Worm (Caenorhabditis elegans) whole organism, mixed stage, embryonic: ENCODE measurements around the gene str-90.

ENCODE experiments used
- M03D4.4 ChIP-seq: sonication (generic microtip); optimal IDR thresholded peaks from 2 replicates; lab custom pipeline; 2017; ENCODE audit warnings: mild to moderate bottlenecking, missing genetic modification characterization, missing compliant biosample characterization
- bed-3 ChIP-seq: fragments of 200-800 bp; sonication (Bioruptor generic); optimal IDR thresholded peaks from 3 replicates; lab custom pipeline; 2018; ENCODE audit warnings: mild to moderate bottlenecking, missing genetic modification characterization, moderate library complexity, missing compliant biosample characterization
- ceh-39 ChIP-seq: fragments of 150-350 bp; optimal IDR thresholded peaks from 2 replicates; lab custom pipeline; 2014; ENCODE audit warnings: missing biosample characterization, missing genetic modification characterization
- ceh-43 ChIP-seq: fragments of 200-800 bp; sonication (Bioruptor generic); optimal IDR thresholded peaks from 2 replicates; lab custom pipeline; 2018; ENCODE audit warnings: mild to moderate bottlenecking, missing genetic modification characterization, moderate library complexity, missing compliant biosample characterization
- ceh-83 ChIP-seq: fragments of 200-800 bp; sonication (Bioruptor generic); optimal IDR thresholded peaks from 2 replicates; lab custom pipeline; 2018; ENCODE audit warnings: mild to moderate bottlenecking, missing genetic modification characterization, missing compliant biosample characterization
- ces-1 ChIP-seq: fragments of 150-350 bp; optimal IDR thresholded peaks from 2 replicates; lab custom pipeline; 2014; ENCODE audit warnings: missing biosample characterization, missing genetic modification reagents, missing genetic modification characterization
- drap-1 ChIP-seq: fragments of 200-800 bp; sonication (Bioruptor generic); optimal IDR thresholded peaks from 3 replicates; lab custom pipeline; 2018; ENCODE audit warnings: mild to moderate bottlenecking, missing genetic modification characterization, missing compliant biosample characterization
- elt-1 ChIP-seq: sonication (generic microtip); optimal IDR thresholded peaks from 2 replicates; lab custom pipeline; 2017; ENCODE audit warnings: missing genetic modification characterization, mild to moderate bottlenecking, missing compliant biosample characterization, antibody characterized with exemption, moderate library complexity, borderline replicate concordance; ENCODE audit not compliant: insufficient read depth
- elt-3 ChIP-seq: fragments of 150-350 bp; optimal IDR thresholded peaks from 2 replicates; lab custom pipeline; 2014; ENCODE audit warnings: missing biosample characterization, missing genetic modification characterization
- flh-1 ChIP-seq: fragments of 200-800 bp; sonication (Bioruptor generic); optimal IDR thresholded peaks from 2 replicates; lab custom pipeline; 2018; ENCODE audit warnings: mild to moderate bottlenecking, missing genetic modification characterization, moderate library complexity, missing compliant biosample characterization
- ham-2 ChIP-seq: fragments of 200-800 bp; sonication (Bioruptor generic); optimal IDR thresholded peaks from 2 replicates; lab custom pipeline; 2018; ENCODE audit warnings: mild to moderate bottlenecking, missing genetic modification characterization, missing compliant biosample characterization
- hlh-1 ChIP-seq: fragments of 150-350 bp; optimal IDR thresholded peaks from 2 replicates; lab custom pipeline; 2014; ENCODE audit warnings: missing biosample characterization, missing genetic modification reagents, missing genetic modification characterization
- lin-13 ChIP-seq: fragments of 150-350 bp; optimal IDR thresholded peaks from 2 replicates; lab custom pipeline; 2014; ENCODE audit warnings: missing biosample characterization, missing genetic modification characterization
- lin-32 ChIP-seq: fragments of 200-800 bp; sonication (Bioruptor generic); optimal IDR thresholded peaks from 2 replicates; lab custom pipeline; 2018; ENCODE audit warnings: mild to moderate bottlenecking, missing genetic modification characterization, missing compliant biosample characterization
- lsy-2 ChIP-seq: fragments of 150-350 bp; optimal IDR thresholded peaks from 2 replicates; lab custom pipeline; 2014; ENCODE audit warnings: missing biosample characterization, missing genetic modification characterization
- mab-5 ChIP-seq: fragments of 150-350 bp; optimal IDR thresholded peaks from 2 replicates; lab custom pipeline; 2014; ENCODE audit warnings: missing biosample characterization, missing genetic modification characterization
- mls-2 ChIP-seq: sonication (generic microtip); optimal IDR thresholded peaks from 2 replicates; lab custom pipeline; 2016; ENCODE audit warnings: mild to moderate bottlenecking, missing genetic modification characterization, moderate library complexity, missing compliant biosample characterization
- nhr-2 ChIP-seq: fragments of 150-350 bp; optimal IDR thresholded peaks from 2 replicates; lab custom pipeline; 2014; ENCODE audit warnings: missing biosample characterization, missing genetic modification characterization
- nhr-28 ChIP-seq: fragments of 150-350 bp; optimal IDR thresholded peaks from 2 replicates; lab custom pipeline; 2014; ENCODE audit warnings: missing biosample characterization, missing genetic modification characterization
- nhr-76 ChIP-seq: sonication (generic microtip); optimal IDR thresholded peaks from 2 replicates; lab custom pipeline; 2017; ENCODE audit warnings: missing biosample characterization, missing genetic modification characterization
- pha-4 ChIP-seq: fragments of 150-350 bp; optimal IDR thresholded peaks from 2 replicates; lab custom pipeline; 2018; ENCODE audit warnings: missing biosample characterization, missing genetic modification reagents, missing genetic modification characterization
- sem-2 ChIP-seq: fragments of 200-800 bp; sonication (Bioruptor generic); optimal IDR thresholded peaks from 2 replicates; lab custom pipeline; 2018; ENCODE audit warnings: mild to moderate bottlenecking, missing genetic modification characterization, missing compliant biosample characterization
- snpc-4 ChIP-seq: fragments of 150-350 bp; optimal IDR thresholded peaks from 2 replicates; lab custom pipeline; 2014; ENCODE audit warnings: missing biosample characterization, missing genetic modification characterization
- sptf-1 ChIP-seq: sonication (generic microtip); optimal IDR thresholded peaks from 2 replicates; lab custom pipeline; 2017; ENCODE audit warnings: mild to moderate bottlenecking, missing genetic modification characterization, moderate library complexity, missing compliant biosample characterization
- tbx-8 ChIP-seq: fragments of 200-800 bp; sonication (Bioruptor generic); optimal IDR thresholded peaks from 2 replicates; lab custom pipeline; 2018; ENCODE audit warnings: mild to moderate bottlenecking, missing genetic modification characterization, moderate library complexity, missing compliant biosample characterization
- unc-120 ChIP-seq: sonication (generic microtip); optimal IDR thresholded peaks from 2 replicates; lab custom pipeline; 2017; ENCODE audit warnings: missing genetic modification characterization, missing compliant biosample characterization; ENCODE audit not compliant: poor library complexity, severe bottlenecking
- unc-39 ChIP-seq: fragments of 150-350 bp; optimal IDR thresholded peaks from 2 replicates; lab custom pipeline; 2014; ENCODE audit warnings: missing biosample characterization, missing genetic modification characterization
- unc-62 ChIP-seq: fragments of 150-350 bp; optimal IDR thresholded peaks from 2 replicates; lab custom pipeline; 2014; ENCODE audit warnings: missing biosample characterization, missing genetic modification reagents, missing genetic modification characterization
- zip-8 ChIP-seq: fragments of 150-350 bp; optimal IDR thresholded peaks from 2 replicates; lab custom pipeline; 2014; ENCODE audit warnings: missing biosample characterization, missing genetic modification characterization
- ztf-11 ChIP-seq: fragments of 150-350 bp; optimal IDR thresholded peaks from 2 replicates; lab custom pipeline; 2014; ENCODE audit warnings: missing biosample characterization, missing genetic modification characterization

Gene str-90

DNA sequence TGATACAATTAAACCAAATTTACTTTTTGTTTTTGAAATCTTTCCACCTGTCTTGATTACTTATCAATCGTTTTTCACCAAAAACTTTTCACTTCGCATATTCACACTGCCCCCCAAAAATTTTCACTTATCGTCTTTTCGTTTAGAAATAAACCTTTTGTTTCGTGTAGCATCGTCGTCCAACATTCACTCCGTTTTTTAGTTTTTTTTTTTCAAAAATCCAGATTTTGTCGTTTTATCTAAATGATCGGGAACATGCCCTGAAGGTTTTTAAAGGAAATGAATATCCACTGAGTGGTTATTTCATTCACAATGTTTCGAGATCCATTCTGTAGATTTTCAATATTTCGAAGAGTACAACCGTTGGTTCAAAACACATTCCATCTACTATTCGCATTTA lies 14.9 kb downstream of the str-90 start, which contains the start of gene D1014.7:
D1014.7 (plus strand) TSS at position 301 of the 400 bp plus-strand sequence.
- no peak for TF ChIP-seq tbx-8
- no peak for TF ChIP-seq nhr-28 (tag; lab: Kevin White, UChicago)
- no peak for TF ChIP-seq pha-4 (tag; lab: Kevin White, UChicago)
- no peak for TF ChIP-seq zip-8
- no peak for TF ChIP-seq sem-2 (GFP tag; lab: Kevin White, UChicago)
- no peak for TF ChIP-seq bed-3 (GFP tag; lab: Kevin White, UChicago)
- no peak for TF ChIP-seq unc-120
- no peak for TF ChIP-seq hlh-1
- no peak for TF ChIP-seq unc-39 (tag; lab: Kevin White, UChicago)
- no peak for TF ChIP-seq snpc-4
- TF ChIP-seq mls-2 (tag; lab: Kevin White, UChicago), result no peak

DNA sequence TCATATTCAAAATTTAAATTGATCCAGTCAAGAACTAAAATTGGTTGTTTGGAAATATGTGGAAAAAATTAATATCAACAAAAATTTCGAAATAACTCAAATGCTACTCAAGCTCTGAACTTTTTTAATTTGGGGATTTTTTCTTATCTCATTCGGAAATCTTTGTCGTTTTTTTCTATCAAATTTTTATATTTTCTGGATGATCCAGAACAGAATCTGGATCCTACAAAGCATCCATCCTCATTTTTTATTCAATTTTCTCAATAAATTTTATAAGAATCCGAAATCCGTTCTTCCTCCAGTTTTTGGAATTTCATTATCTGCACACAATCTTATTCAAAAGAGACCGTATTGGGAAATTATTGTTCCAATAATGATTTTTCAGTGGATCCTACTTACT lies 17.8 kb downstream of the str-90 start, which contains the start of gene D1014.6:
D1014.6 (plus strand) TSS at position 301 of the 400 bp plus-strand sequence.
- no peak for TF ChIP-seq lin-13
- no peak for TF ChIP-seq pha-4 (tag; lab: Kevin White, UChicago)
- no peak for TF ChIP-seq sptf-1
- TF ChIP-seq nhr-76, result no peak
- no peak for TF ChIP-seq mls-2 (tag; lab: Kevin White, UChicago)
- no peak for TF ChIP-seq ham-2 (GFP tag; lab: Kevin White, UChicago)
- no peak for TF ChIP-seq ztf-11 (tag; lab: Kevin White, UChicago)
- TF ChIP-seq ces-1 (GFP tag; lab: Kevin White, UChicago), result no peak
- TF ChIP-seq snpc-4, result no peak
- no peak for TF ChIP-seq unc-120
- TF ChIP-seq sem-2 (GFP tag; lab: Kevin White, UChicago), result no peak
- TF ChIP-seq nhr-2 (tag; lab: Kevin White, UChicago), result no peak
- no peak for TF ChIP-seq flh-1
- TF ChIP-seq M03D4.4 (tag; lab: Kevin White, UChicago), result no peak
- no peak for TF ChIP-seq nhr-28 (tag; lab: Kevin White, UChicago)
- TF ChIP-seq zip-8, result no peak
- no peak for TF ChIP-seq bed-3 (GFP tag; lab: Kevin White, UChicago)
- TF ChIP-seq hlh-1, result no peak
- TF ChIP-seq, all 35 proteins: peak for 0

DNA sequence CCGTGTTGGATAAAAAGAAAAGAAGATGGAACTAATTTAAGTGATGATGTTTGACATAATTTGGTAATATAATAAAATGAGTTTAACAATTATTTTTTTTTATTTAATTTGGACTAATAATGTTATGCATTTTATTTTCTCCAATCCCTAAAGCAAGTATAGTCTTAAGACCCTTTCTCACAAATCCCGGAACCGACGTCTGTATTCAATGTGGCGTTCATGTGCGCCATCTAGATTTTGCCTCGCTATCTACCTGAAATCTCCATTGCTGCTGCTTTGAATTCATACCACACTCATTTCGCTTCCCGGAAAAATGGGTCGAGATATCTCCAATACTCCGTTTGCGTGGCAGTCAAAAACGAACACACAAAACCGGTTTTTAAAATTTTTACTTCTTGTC lies 20.3 kb downstream of the str-90 start, which contains the start of gene D1014.5:
D1014.5 (plus strand) TSS at position 301 of the 400 bp plus-strand sequence.
- TF ChIP-seq snpc-4 (no peak), tbx-8 (no peak), flh-1 (no peak), ceh-43 (GFP tag; lab: Kevin White, UChicago) (no peak), ceh-83 (GFP tag; lab: Kevin White, UChicago) (no peak), drap-1 (GFP tag; lab: Kevin White, UChicago) (no peak), zip-8 (no peak), ces-1 (GFP tag; lab: Kevin White, UChicago) (no peak), ham-2 (GFP tag; lab: Kevin White, UChicago) (no peak), elt-1 (tag; lab: Kevin White, UChicago) (no peak), lin-13 (no peak), unc-120 (no peak), bed-3 (GFP tag; lab: Kevin White, UChicago) (no peak)

- TF ChIP-seq lsy-2 (tag; lab: Kevin White, UChicago), result no peak
- no peak for TF ChIP-seq ces-1 (GFP tag; lab: Kevin White, UChicago)
- no peak for TF ChIP-seq unc-62 (GFP tag; lab: Kevin White, UChicago)
- no peak for TF ChIP-seq unc-39 (tag; lab: Kevin White, UChicago)
- no peak for TF ChIP-seq M03D4.4 (tag; lab: Kevin White, UChicago)
- no peak for TF ChIP-seq lin-32 (GFP tag; lab: Kevin White, UChicago)
- TF ChIP-seq tbx-8, result no peak
- no peak for TF ChIP-seq mab-5 (tag; lab: Kevin White, UChicago)
- TF ChIP-seq zip-8, result no peak
Observed at ce11 chrV:8129252-8129651, 26.2 kb downstream of the str-90 start, which contains the start of gene spr-1. Gene spr-1 (minus strand): TSS chrV:8129352.

- TF ChIP-seq tbx-8 (no peak), elt-3 (tag; lab: Kevin White, UChicago) (no peak), nhr-76 (no peak), ceh-39 (no peak), lsy-2 (tag; lab: Kevin White, UChicago) (no peak), ceh-43 (GFP tag; lab: Kevin White, UChicago) (peak; percentile 47)
Observed at ce11 chrV:8129719-8130118, 26.7 kb downstream of the str-90 start.
